Worm (Caenorhabditis elegans) whole organism, L1 larva: Measurements from ENCODE around the gene F26A10.2.
A peak's percentile ranks its signal among the peaks of the same experiment; 100 is the strongest.

ENCODE experiments used
- C04F5.9 ChIP-seq: sonication (generic microtip); optimal IDR thresholded peaks from 2 replicates; lab custom pipeline; 2016; ENCODE audit warnings: missing genetic modification characterization, missing compliant biosample characterization
- C16A3.4 ChIP-seq: fragments of 150-350 bp; optimal IDR thresholded peaks from 2 replicates; lab custom pipeline; 2014; ENCODE audit warnings: missing biosample characterization, missing genetic modification characterization
- C34B4.2 ChIP-seq: sonication (generic microtip); optimal IDR thresholded peaks from 2 replicates; lab custom pipeline; 2017; ENCODE audit warnings: mild to moderate bottlenecking, missing genetic modification characterization, missing compliant biosample characterization
- F16B12.6 ChIP-seq: fragments of 150-350 bp; optimal IDR thresholded peaks from 2 replicates; lab custom pipeline; 2014; ENCODE audit warnings: missing biosample characterization, missing genetic modification characterization
- aha-1 ChIP-seq: fragments of 150-350 bp; optimal IDR thresholded peaks from 2 replicates; lab custom pipeline; 2014; ENCODE audit warnings: missing biosample characterization, missing genetic modification characterization
- ama-1 ChIP-seq: fragments of 150-350 bp; optimal IDR thresholded peaks from 2 replicates; lab custom pipeline; 2014
- blmp-1 ChIP-seq: fragments of 150-350 bp; optimal IDR thresholded peaks from 2 replicates; lab custom pipeline; 2014; ENCODE audit warnings: missing biosample characterization, missing genetic modification characterization
- ceh-63 ChIP-seq: fragments of 200-800 bp; sonication (Bioruptor generic); optimal IDR thresholded peaks from 2 replicates; lab custom pipeline; 2018; ENCODE audit warnings: mild to moderate bottlenecking, missing genetic modification characterization, missing compliant biosample characterization
- ceh-8 ChIP-seq: fragments of 200-800 bp; sonication (Bioruptor generic); optimal IDR thresholded peaks from 2 replicates; lab custom pipeline; 2018; ENCODE audit warnings: mild to moderate bottlenecking, missing genetic modification characterization, moderate library complexity, missing compliant biosample characterization
- ceh-82 ChIP-seq, 3 experiments: fragments of 150-350 bp in 1 of 3; sonication (generic microtip) in 2 of 3; optimal IDR thresholded peaks; 2 replicates each; lab custom pipeline; 2014 to 2017; ENCODE audit warnings: missing biosample characterization in 3 of 3, missing genetic modification characterization in 3 of 3
- ceh-88 ChIP-seq: fragments of 200-800 bp; sonication (Bioruptor generic); IDR thresholded peaks from 2 replicates; pipeline ENCODE4 v1.3.6; 2022; ENCODE audit warnings: missing genetic modification characterization, missing compliant biosample characterization
- dpl-1 ChIP-seq, 3 experiments: fragments of 150-350 bp in 2 of 3; sonication (generic microtip) in 1 of 3; optimal IDR thresholded peaks; 2 replicates each; lab custom pipeline; 2014 to 2017; ENCODE audit warnings: missing biosample characterization in 3 of 3, missing genetic modification characterization in 3 of 3, missing genetic modification reagents in 3 of 3
- dsc-1 ChIP-seq: sonication (generic microtip); optimal IDR thresholded peaks from 2 replicates; lab custom pipeline; 2016; ENCODE audit warnings: mild to moderate bottlenecking, missing genetic modification characterization, missing compliant biosample characterization
- efl-1 ChIP-seq, 4 experiments: fragments of 150-350 bp; optimal IDR thresholded peaks in 3 of 4; peaks in 1 of 4; 1 replicate in 1 of 4; 2 replicates in 3 of 4; lab custom pipeline; 2014; ENCODE audit warnings: missing biosample characterization in 2 of 4, missing genetic modification characterization in 2 of 4, missing genetic modification reagents in 2 of 4
- egl-13 ChIP-seq: sonication (generic microtip); optimal IDR thresholded peaks from 2 replicates; lab custom pipeline; 2016; ENCODE audit warnings: missing genotype, missing genetic modification reagents, missing genetic modification characterization, missing compliant biosample characterization
- egl-27 ChIP-seq, 2 experiments: fragments of 150-350 bp in 1 of 2; sonication (generic microtip); optimal IDR thresholded peaks; 3 replicates each; lab custom pipeline; 2017 to 2018; ENCODE audit warnings: missing biosample characterization in 2 of 2, missing genetic modification characterization in 2 of 2, missing genetic modification reagents in 2 of 2
- elt-2 ChIP-seq: sonication (generic microtip); optimal IDR thresholded peaks from 2 replicates; lab custom pipeline; 2016; ENCODE audit warnings: missing genetic modification characterization, mild to moderate bottlenecking, inconsistent platforms, missing compliant biosample characterization, missing genetic modification reagents
- elt-3 ChIP-seq, 6 experiments: fragments of 150-350 bp in 1 of 6; sonication (generic microtip); optimal IDR thresholded peaks; 2 replicates each; lab custom pipeline; 2017 to 2018; ENCODE audit warnings: missing biosample characterization in 6 of 6, missing genetic modification characterization in 6 of 6, inconsistent platforms in 1 of 6
- fkh-10 ChIP-seq: sonication (generic microtip); optimal IDR thresholded peaks from 2 replicates; lab custom pipeline; 2017; ENCODE audit warnings: missing biosample characterization, missing genetic modification reagents, missing genetic modification characterization
- fkh-8 ChIP-seq: sonication (generic microtip); optimal IDR thresholded peaks from 2 replicates; lab custom pipeline; 2016; ENCODE audit warnings: mild to moderate bottlenecking, missing genetic modification characterization, missing compliant biosample characterization
- fos-1 ChIP-seq: fragments of 150-350 bp; optimal IDR thresholded peaks from 2 replicates; lab custom pipeline; 2014; ENCODE audit warnings: missing biosample characterization, missing genetic modification characterization
- grh-1 ChIP-seq: fragments of 200-800 bp; sonication (Bioruptor generic); IDR thresholded peaks from 2 replicates; pipeline ENCODE4 v1.3.6; 2022; ENCODE audit warnings: missing genetic modification reagents, missing genetic modification characterization, missing compliant biosample characterization
- isw-1 ChIP-seq: fragments of 200-800 bp; sonication (Bioruptor generic); IDR thresholded peaks from 2 replicates; pipeline ENCODE4 v1.3.6; 2022; ENCODE audit warnings: missing genetic modification characterization, missing compliant biosample characterization
- jun-1 ChIP-seq: fragments of 150-350 bp; optimal IDR thresholded peaks from 2 replicates; lab custom pipeline; 2014; ENCODE audit warnings: missing biosample characterization, missing genetic modification reagents, missing genetic modification characterization
- lin-13 ChIP-seq: fragments of 150-350 bp; optimal IDR thresholded peaks from 2 replicates; lab custom pipeline; 2014; ENCODE audit warnings: missing biosample characterization, missing genetic modification reagents, missing genetic modification characterization
- lin-14 ChIP-seq: fragments of 200-800 bp; sonication (Bioruptor generic); optimal IDR thresholded peaks from 2 replicates; lab custom pipeline; 2018; ENCODE audit warnings: mild to moderate bottlenecking, missing genetic modification characterization, moderate library complexity, missing compliant biosample characterization
- lin-35 ChIP-seq, 2 experiments: fragments of 150-350 bp; optimal IDR thresholded peaks; 2 replicates each; lab custom pipeline; 2014; ENCODE audit warnings: missing biosample characterization in 2 of 2, missing genetic modification characterization in 2 of 2, missing genetic modification reagents in 2 of 2
- lin-39 ChIP-seq: fragments of 150-350 bp; optimal IDR thresholded peaks from 2 replicates; lab custom pipeline; 2014; ENCODE audit warnings: missing biosample characterization, missing genetic modification reagents, missing genetic modification characterization
- lsy-2 ChIP-seq, 2 experiments: fragments of 150-350 bp; optimal IDR thresholded peaks; 2 replicates each; lab custom pipeline; 2014; ENCODE audit warnings: missing biosample characterization in 2 of 2, missing genetic modification characterization in 2 of 2
- mef-2 ChIP-seq: fragments of 150-350 bp; optimal IDR thresholded peaks from 2 replicates; lab custom pipeline; 2014; ENCODE audit warnings: missing biosample characterization, missing genetic modification characterization
- mep-1 ChIP-seq: fragments of 150-350 bp; optimal IDR thresholded peaks from 2 replicates; lab custom pipeline; 2014; ENCODE audit warnings: missing biosample characterization, missing genetic modification characterization
- nhr-11 ChIP-seq: fragments of 150-350 bp; optimal IDR thresholded peaks from 2 replicates; lab custom pipeline; 2014; ENCODE audit warnings: missing biosample characterization, missing genetic modification characterization
- nhr-12 ChIP-seq: sonication (generic microtip); optimal IDR thresholded peaks from 2 replicates; lab custom pipeline; 2017; ENCODE audit warnings: missing biosample characterization, missing genetic modification characterization
- nhr-19 ChIP-seq: fragments of 200-800 bp; sonication (Bioruptor generic); conservative IDR thresholded peaks from 2 replicates; pipeline ENCODE4 v1.3.6; 2022; ENCODE audit warnings: missing genetic modification characterization, missing compliant biosample characterization
- nhr-20 ChIP-seq: sonication (generic microtip); optimal IDR thresholded peaks from 2 replicates; lab custom pipeline; 2016; ENCODE audit warnings: mild to moderate bottlenecking, missing genetic modification characterization, missing compliant biosample characterization
- nhr-237 ChIP-seq: fragments of 150-350 bp; optimal IDR thresholded peaks from 2 replicates; lab custom pipeline; 2014; ENCODE audit warnings: missing biosample characterization, missing genetic modification characterization
- nhr-28 ChIP-seq: fragments of 150-350 bp; optimal IDR thresholded peaks from 2 replicates; lab custom pipeline; 2014; ENCODE audit warnings: missing biosample characterization, missing genetic modification characterization
- nhr-71 ChIP-seq: sonication (generic microtip); optimal IDR thresholded peaks from 2 replicates; lab custom pipeline; 2016; ENCODE audit warnings: mild to moderate bottlenecking, missing genetic modification characterization, moderate library complexity, missing compliant biosample characterization
- nhr-85 ChIP-seq: sonication (generic microtip); peaks from one replicate; lab custom pipeline; 2016; ENCODE audit warnings: missing genetic modification characterization, inconsistent platforms, missing compliant biosample characterization
- nhr-90 ChIP-seq: sonication (generic microtip); optimal IDR thresholded peaks from 2 replicates; lab custom pipeline; 2016; ENCODE audit warnings: mild to moderate bottlenecking, missing genetic modification characterization, missing compliant biosample characterization; ENCODE audit not compliant: poor library complexity
- pag-3 ChIP-seq: sonication (generic microtip); optimal IDR thresholded peaks from 2 replicates; lab custom pipeline; 2017; ENCODE audit warnings: missing genetic modification characterization, mild to moderate bottlenecking, missing compliant biosample characterization, antibody characterized with exemption, borderline replicate concordance; ENCODE audit not compliant: insufficient read depth
- pax-3 ChIP-seq: fragments of 200-800 bp; sonication (Bioruptor generic); optimal IDR thresholded peaks from 2 replicates; lab custom pipeline; 2018; ENCODE audit warnings: mild to moderate bottlenecking, missing genetic modification characterization, moderate library complexity, missing compliant biosample characterization
- rnt-1 ChIP-seq: sonication (generic microtip); optimal IDR thresholded peaks from 2 replicates; lab custom pipeline; 2016; ENCODE audit warnings: mild to moderate bottlenecking, missing genetic modification characterization, moderate library complexity, missing compliant biosample characterization
- snpc-4 ChIP-seq: fragments of 150-350 bp; optimal IDR thresholded peaks from 2 replicates; lab custom pipeline; 2014; ENCODE audit warnings: missing biosample characterization, missing genetic modification characterization
- sptf-1 ChIP-seq: fragments of 150-350 bp; optimal IDR thresholded peaks from 2 replicates; lab custom pipeline; 2014; ENCODE audit warnings: missing biosample characterization, missing genetic modification characterization
- sup-37 ChIP-seq: fragments of 200-800 bp; sonication (Bioruptor generic); optimal IDR thresholded peaks from 2 replicates; lab custom pipeline; 2018; ENCODE audit warnings: mild to moderate bottlenecking, missing genetic modification characterization, missing compliant biosample characterization
- tlp-1 ChIP-seq: fragments of 150-350 bp; optimal IDR thresholded peaks from 2 replicates; lab custom pipeline; 2014; ENCODE audit warnings: missing biosample characterization, missing genetic modification characterization
- unc-86 ChIP-seq: sonication (generic microtip); optimal IDR thresholded peaks from 2 replicates; lab custom pipeline; 2016; ENCODE audit warnings: missing genetic modification characterization, missing compliant biosample characterization
- vab-15 ChIP-seq: sonication (generic microtip); optimal IDR thresholded peaks from 2 replicates; lab custom pipeline; 2017; ENCODE audit warnings: missing genotype, mild to moderate bottlenecking, missing genetic modification characterization, missing compliant biosample characterization
- ztf-4 ChIP-seq: fragments of 150-350 bp; optimal IDR thresholded peaks from 2 replicates; lab custom pipeline; 2014; ENCODE audit warnings: missing biosample characterization, missing genetic modification characterization

The F26A10.2 gene

DNA sequence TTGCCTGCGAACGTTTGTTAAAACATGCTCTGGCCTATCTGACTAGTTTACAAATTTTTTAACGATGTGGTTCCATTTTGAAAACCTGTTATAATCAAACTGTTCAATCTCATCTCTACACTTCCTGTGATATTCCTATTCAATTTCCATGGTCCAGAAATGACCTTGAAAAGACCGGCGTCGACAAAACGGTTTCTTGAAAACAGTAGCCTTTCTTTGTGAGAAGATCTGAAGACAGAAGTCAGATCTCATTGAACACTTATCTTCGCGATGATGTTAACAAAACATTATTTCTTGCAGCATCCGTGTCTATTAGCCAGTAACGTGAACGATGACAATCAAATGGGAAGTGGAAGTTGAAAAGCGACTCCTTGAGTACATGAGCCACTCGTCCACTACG is 48.6 kb downstream of the F26A10.2 start, which contains the start of gene C44E12.1:
TSS of gene C44E12.1 (plus strand) at position 301 of the 400 bp plus-strand sequence.
- no peak for TF ChIP-seq aha-1
- no peak for TF ChIP-seq sptf-1 (tag; lab: Kevin White, UChicago)
- TF ChIP-seq C16A3.4 (tag; lab: Kevin White, UChicago): no peak
- TF ChIP-seq mep-1: no peak
- TF ChIP-seq efl-1 (optimal IDR thresholded peaks at IDR 0.05; lab: Kevin White, UChicago): no peak
- TF ChIP-seq efl-1 (GFP tag; optimal IDR thresholded peaks at IDR 0.05 in 1 of 2; lab: Kevin White, UChicago): peak in 1 of 2 experiments; percentile 53
- TF ChIP-seq nhr-11 (tag; lab: Kevin White, UChicago): no peak
- no peak for TF ChIP-seq fos-1 (tag; lab: Kevin White, UChicago)
- TF ChIP-seq ztf-4: no peak
- TF ChIP-seq nhr-85 (tag; lab: Kevin White, UChicago): peak; percentile 7
- TF ChIP-seq mef-2 (tag; lab: Kevin White, UChicago): no peak
- TF ChIP-seq isw-1: no peak
- TF ChIP-seq tlp-1 (tag; lab: Kevin White, UChicago): no peak
- TF ChIP-seq egl-27 (tag; optimal IDR thresholded peaks at IDR 0.05; lab: Kevin White, UChicago): no peak
- no peak for TF ChIP-seq C04F5.9 (tag; lab: Kevin White, UChicago)
- TF ChIP-seq lin-14 (GFP tag; lab: Kevin White, UChicago): peak; percentile 8
- TF ChIP-seq ama-1 (lab: Kevin White, UChicago): no peak

DNA sequence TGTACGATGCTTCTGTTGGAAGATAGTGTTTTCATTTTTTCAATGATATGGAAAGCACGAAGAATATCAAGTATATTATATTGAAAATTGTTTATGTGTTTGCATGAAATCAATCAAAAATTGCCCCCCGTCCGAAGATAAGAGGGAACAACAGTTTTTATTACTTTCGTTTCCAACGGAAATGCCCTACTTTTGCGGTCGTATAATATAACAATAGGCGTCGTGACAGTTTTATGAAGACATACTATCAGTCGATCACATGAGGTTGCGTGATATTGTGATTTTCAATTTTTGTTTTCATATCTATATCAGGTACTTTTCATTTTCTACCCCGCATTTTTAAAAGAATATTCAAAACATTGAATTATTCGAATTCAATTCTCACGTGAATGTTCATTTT is 49.2 kb downstream of the F26A10.2 start:
- TF ChIP-seq pax-3 (tag; lab: Kevin White, UChicago): no peak
- TF ChIP-seq nhr-85 (tag; lab: Kevin White, UChicago): peak; percentile 82
- peak; percentile 51 for TF ChIP-seq nhr-90 (tag; lab: Kevin White, UChicago)
- no peak for TF ChIP-seq dpl-1 (GFP tag; optimal IDR thresholded peaks at IDR 0.05; lab: Kevin White, UChicago)
- peak; percentile 49 for TF ChIP-seq lin-14 (GFP tag; lab: Kevin White, UChicago)
- TF ChIP-seq sup-37 (GFP tag; lab: Kevin White, UChicago): no peak
- no peak for TF ChIP-seq nhr-28 (tag; lab: Kevin White, UChicago)
- TF ChIP-seq grh-1 (GFP tag; lab: Robert Waterston, UW): no peak
- no peak for TF ChIP-seq pag-3
- no peak for TF ChIP-seq ceh-8 (GFP tag; lab: Kevin White, UChicago)
- TF ChIP-seq nhr-20: peak; percentile 29
- TF ChIP-seq ceh-88 (GFP tag; lab: Robert Waterston, UW): no peak
- TF ChIP-seq lin-35 (GFP tag; optimal IDR thresholded peaks at IDR 0.05; lab: Kevin White, UChicago): peak in 1 of 2 experiments; percentile 40
- TF ChIP-seq fkh-10 (GFP tag; lab: Kevin White, UChicago): no peak
- TF ChIP-seq lin-39 (tag; lab: Kevin White, UChicago): no peak
- TF ChIP-seq nhr-19 (GFP tag; lab: Robert Waterston, UW): no peak
- no peak for TF ChIP-seq snpc-4
- no peak for TF ChIP-seq rnt-1 (tag; lab: Kevin White, UChicago)
- TF ChIP-seq ceh-63 (GFP tag; lab: Kevin White, UChicago): no peak
- TF ChIP-seq C34B4.2 (tag; lab: Kevin White, UChicago): no peak
- no peak for TF ChIP-seq F16B12.6 (tag; lab: Kevin White, UChicago)
- no peak for TF ChIP-seq lsy-2 (tag; optimal IDR thresholded peaks at IDR 0.05; lab: Kevin White, UChicago)
- TF ChIP-seq dsc-1 (tag; lab: Kevin White, UChicago): no peak
- no peak for TF ChIP-seq aha-1
- TF ChIP-seq nhr-71 (tag; lab: Kevin White, UChicago): peak; percentile 47
- no peak for TF ChIP-seq lin-13 (GFP tag; lab: Kevin White, UChicago)
- TF ChIP-seq vab-15: no peak
- TF ChIP-seq ceh-82 (tag; optimal IDR thresholded peaks at IDR 0.05; lab: Kevin White, UChicago): no peak
- no peak for TF ChIP-seq fkh-8 (tag; lab: Kevin White, UChicago)
- no peak for TF ChIP-seq fos-1 (tag; lab: Kevin White, UChicago)
- TF ChIP-seq jun-1 (tag; lab: Kevin White, UChicago): no peak
- peak; percentile 88 for TF ChIP-seq blmp-1 (tag; lab: Kevin White, UChicago)
- TF ChIP-seq nhr-12 (tag; lab: Kevin White, UChicago): no peak
- TF ChIP-seq elt-3 (tag; optimal IDR thresholded peaks at IDR 0.05; lab: Kevin White, UChicago): peak in 2 of 6 experiments; percentile 29 to 68
- TF ChIP-seq nhr-237 (tag; lab: Kevin White, UChicago): no peak
- TF ChIP-seq ztf-4: no peak
- TF ChIP-seq elt-2 (tag; lab: Kevin White, UChicago): peak; percentile 24
- no peak for TF ChIP-seq egl-13 (tag; lab: Kevin White, UChicago)
- no peak for TF ChIP-seq unc-86 (tag; lab: Kevin White, UChicago)
- TF ChIP-seq, all 84 proteins: peak for 9
